Fruit fly (Drosophila melanogaster) whole organism, adult: ENCODE data around the gene beta-Man.

ENCODE experiments used
- CG11617 ChIP-seq: fragments of 200-800 bp; sonication (Bioruptor generic); optimal IDR thresholded peaks from 2 replicates; lab custom pipeline; 2017; ENCODE audit warnings: mild to moderate bottlenecking, missing biosample characterization, missing genetic modification reagents, missing genetic modification characterization
- CG12768 ChIP-seq: fragments of 200-800 bp; sonication (Bioruptor generic); optimal IDR thresholded peaks from 2 replicates; lab custom pipeline; 2017; ENCODE audit warnings: missing biosample characterization, missing genetic modification characterization, mild to moderate bottlenecking, moderate library complexity, missing genetic modification reagents
- CG14711 ChIP-seq: fragments of 200-800 bp; sonication (Bioruptor generic); optimal IDR thresholded peaks from 2 replicates; lab custom pipeline; 2018; ENCODE audit warnings: missing biosample characterization, mild to moderate bottlenecking, missing genetic modification characterization, moderate library complexity
- CG1620 ChIP-seq: fragments of 200-800 bp; sonication (Bioruptor generic); optimal IDR thresholded peaks from 2 replicates; lab custom pipeline; 2016; ENCODE audit warnings: missing biosample characterization, missing genetic modification characterization
- CG33017 ChIP-seq: fragments of 200-800 bp; sonication (Bioruptor generic); optimal IDR thresholded peaks from 2 replicates; lab custom pipeline; 2018; ENCODE audit warnings: missing biosample characterization, mild to moderate bottlenecking, missing genetic modification characterization, moderate library complexity
- CG5204 ChIP-seq: fragments of 200-800 bp; sonication (Bioruptor generic); optimal IDR thresholded peaks from 2 replicates; lab custom pipeline; 2016; ENCODE audit warnings: missing biosample characterization, missing genetic modification characterization
- CG7045 ChIP-seq: fragments of 200-800 bp; sonication (Bioruptor generic); optimal IDR thresholded peaks from 2 replicates; lab custom pipeline; 2017; ENCODE audit warnings: missing biosample characterization, mild to moderate bottlenecking, missing genetic modification characterization
- CG7101 ChIP-seq: fragments of 200-800 bp; sonication (Bioruptor generic); optimal IDR thresholded peaks from 2 replicates; lab custom pipeline; 2018; ENCODE audit warnings: missing biosample characterization, mild to moderate bottlenecking, missing genetic modification characterization, moderate library complexity
- Clk ChIP-seq: fragments of 200-800 bp; sonication (Bioruptor generic); optimal IDR thresholded peaks from 2 replicates; lab custom pipeline; 2017; ENCODE audit warnings: missing biosample characterization, missing genetic modification characterization
- Crg-1 ChIP-seq: fragments of 200-800 bp; sonication (Bioruptor generic); optimal IDR thresholded peaks from 2 replicates; lab custom pipeline; 2016; ENCODE audit warnings: missing biosample characterization, missing genetic modification characterization
- Hr96 ChIP-seq: fragments of 200-800 bp; sonication (Bioruptor generic); optimal IDR thresholded peaks from 2 replicates; lab custom pipeline; 2016; ENCODE audit warnings: missing biosample characterization, missing genetic modification characterization
- Mnt ChIP-seq: fragments of 200-800 bp; sonication (Bioruptor generic); optimal IDR thresholded peaks from 2 replicates; lab custom pipeline; 2016; ENCODE audit warnings: missing biosample characterization, mild to moderate bottlenecking, missing genetic modification characterization
- bab1 ChIP-seq: fragments of 200-800 bp; sonication (Bioruptor generic); optimal IDR thresholded peaks from 3 replicates; lab custom pipeline; 2019; ENCODE audit warnings: missing biosample characterization, mild to moderate bottlenecking, missing genetic modification characterization, moderate library complexity
- cic ChIP-seq: fragments of 200-800 bp; sonication (Bioruptor generic); optimal IDR thresholded peaks from 2 replicates; lab custom pipeline; 2017; ENCODE audit warnings: missing biosample characterization, mild to moderate bottlenecking, missing genetic modification characterization, moderate library complexity
- cnc ChIP-seq, 2 experiments: fragments of >200 bp; optimal IDR thresholded peaks; 2 replicates each; lab custom pipeline; 2017
- kay ChIP-seq: fragments of 200-800 bp; sonication (Bioruptor generic); peaks from one replicate; lab custom pipeline; 2016; ENCODE audit warnings: missing biosample characterization, missing genetic modification characterization, borderline replicate concordance
- ovo ChIP-seq: fragments of 200-800 bp; sonication (Bioruptor generic); optimal IDR thresholded peaks from 2 replicates; lab custom pipeline; 2016; ENCODE audit warnings: missing biosample characterization, missing genetic modification characterization
- pad ChIP-seq: fragments of 200-800 bp; sonication (Bioruptor generic); optimal IDR thresholded peaks from 3 replicates; lab custom pipeline; 2017; ENCODE audit warnings: missing biosample characterization, missing genetic modification characterization, mild to moderate bottlenecking, moderate library complexity, missing genetic modification reagents
- tj ChIP-seq: fragments of 200-800 bp; sonication (Bioruptor generic); optimal IDR thresholded peaks from 3 replicates; lab custom pipeline; 2017; ENCODE audit warnings: missing biosample characterization, mild to moderate bottlenecking, missing genetic modification characterization, moderate library complexity
- toe ChIP-seq: fragments of 200-800 bp; sonication (Bioruptor generic); optimal IDR thresholded peaks from 2 replicates; lab custom pipeline; 2016; ENCODE audit warnings: missing biosample characterization, missing genetic modification characterization

Gene beta-Man

dm6 chr3R:4232139-4233017 is 35.4 kb downstream of the beta-Man start, which contains the start of gene CG14641:
Gene CG14641 (minus strand): TSS chr3R:4232342.
- peak; percentile 32 for TF ChIP-seq toe (GFP tag; lab: Kevin White, UChicago)
- no peak for TF ChIP-seq CG7045
- TF ChIP-seq Mnt (GFP tag; lab: Kevin White, UChicago), result no peak
- peak; percentile 36 for TF ChIP-seq bab1 (GFP tag; lab: Kevin White, UChicago)
- TF ChIP-seq CG1620 (GFP tag; lab: Kevin White, UChicago), result no peak

DNA sequence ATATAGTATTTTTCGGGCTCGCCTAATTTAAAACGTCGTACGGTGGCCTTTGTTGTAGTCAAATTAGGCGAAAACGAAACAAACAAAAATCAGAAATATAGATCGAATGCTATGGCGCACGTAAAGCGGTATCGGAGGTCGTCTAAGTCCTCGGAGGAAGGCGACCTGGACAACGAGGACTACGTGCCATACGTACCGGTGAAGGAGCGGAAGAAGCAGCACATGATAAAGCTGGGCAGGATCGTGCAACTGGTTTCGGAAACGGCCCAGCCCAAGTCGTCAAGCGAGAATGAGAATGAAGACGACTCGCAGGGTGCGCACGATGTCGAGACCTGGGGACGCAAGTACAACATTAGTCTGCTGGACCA is 36.0 kb downstream of the beta-Man start, which contains the start of gene abs:
Gene abs, plus strand, starts transcription at position 30 of the 368 bp plus-strand sequence.
- TF ChIP-seq cnc (optimal IDR thresholded peaks at IDR 0.05; lab: Kevin White, UChicago) (no peak), CG7101 (tag; lab: Kevin White, UChicago) (no peak), kay (no peak), bab1 (GFP tag; lab: Kevin White, UChicago) (no peak), CG1620 (GFP tag; lab: Kevin White, UChicago) (no peak), Crg-1 (no peak), CG11617 (GFP tag; lab: Kevin White, UChicago) (no peak), CG33017 (tag; lab: Kevin White, UChicago) (no peak), CG12768 (GFP tag; lab: Kevin White, UChicago) (no peak)

DNA sequence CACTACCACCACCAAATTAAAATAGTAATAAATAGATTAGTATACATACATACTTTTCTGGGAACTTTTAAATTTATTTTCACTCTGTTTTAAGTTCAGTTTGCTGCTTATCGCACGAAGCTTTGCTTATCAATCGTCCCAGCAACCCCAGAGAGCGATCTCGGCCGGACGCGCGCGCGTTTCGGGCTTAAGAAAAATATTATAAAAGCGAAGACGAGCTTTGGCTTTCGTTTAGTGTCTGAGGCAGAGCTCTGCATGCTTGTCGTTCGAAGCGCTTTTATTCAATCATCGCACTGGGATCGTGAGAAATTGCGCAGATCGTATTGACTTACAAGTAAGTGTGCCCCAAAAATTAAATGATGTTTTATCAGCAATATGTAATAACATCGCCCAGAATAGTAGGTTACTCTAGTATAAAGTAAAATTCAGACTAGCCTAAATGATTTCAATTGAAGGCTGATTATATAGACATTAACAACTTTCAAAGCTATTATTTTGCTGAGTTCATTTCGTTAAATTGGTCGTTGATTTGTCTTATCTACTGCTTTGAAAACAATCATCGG is 38.1 kb downstream of the beta-Man start, which contains the start of gene Gel:
Gene Gel, plus strand, starts transcription at position 227 of the 563 bp plus-strand sequence.
- TF ChIP-seq Mnt (GFP tag; lab: Kevin White, UChicago), result peak; percentile 15
- TF ChIP-seq Clk (GFP tag; lab: Kevin White, UChicago), result no peak
- peak; percentile 53 for TF ChIP-seq cic
- no peak for TF ChIP-seq ovo (GFP tag; lab: Kevin White, UChicago)
- TF ChIP-seq Hr96 (GFP tag; lab: Kevin White, UChicago), result no peak

- TF ChIP-seq Hr96 (GFP tag; lab: Kevin White, UChicago) (no peak), Clk (GFP tag; lab: Kevin White, UChicago) (no peak), CG12768 (GFP tag; lab: Kevin White, UChicago) (peak; percentile 56), toe (GFP tag; lab: Kevin White, UChicago) (no peak), CG14711 (tag; lab: Kevin White, UChicago) (no peak), tj (GFP tag; lab: Kevin White, UChicago) (no peak), CG7101 (tag; lab: Kevin White, UChicago) (no peak), kay (no peak), CG1620 (GFP tag; lab: Kevin White, UChicago) (no peak), Mnt (GFP tag; lab: Kevin White, UChicago) (peak; percentile 18), pad (GFP tag; lab: Kevin White, UChicago) (no peak), CG33017 (tag; lab: Kevin White, UChicago) (peak; percentile 22), CG5204 (GFP tag; lab: Kevin White, UChicago) (no peak), cnc (optimal IDR thresholded peaks at IDR 0.05; lab: Kevin White, UChicago) (no peak), ovo (GFP tag; lab: Kevin White, UChicago) (no peak), CG11617 (GFP tag; lab: Kevin White, UChicago) (no peak), CG7045 (peak; percentile 10), cic (peak; percentile 58), bab1 (GFP tag; lab: Kevin White, UChicago) (no peak)
These were observed 39.5 kb downstream of the beta-Man start for dm6 chr3R:4236534-4236933.

dm6 chr3R:4241776-4242175 is 44.8 kb downstream of the beta-Man start:
- TF ChIP-seq cic (no peak), tj (GFP tag; lab: Kevin White, UChicago) (no peak), pad (GFP tag; lab: Kevin White, UChicago) (no peak), CG1620 (GFP tag; lab: Kevin White, UChicago) (no peak), Clk (GFP tag; lab: Kevin White, UChicago) (no peak), Crg-1 (no peak), ovo (GFP tag; lab: Kevin White, UChicago) (no peak), CG12768 (GFP tag; lab: Kevin White, UChicago) (no peak), CG7045 (no peak), CG14711 (tag; lab: Kevin White, UChicago) (no peak), CG5204 (GFP tag; lab: Kevin White, UChicago) (no peak), Mnt (GFP tag; lab: Kevin White, UChicago) (no peak), bab1 (GFP tag; lab: Kevin White, UChicago) (no peak), cnc (optimal IDR thresholded peaks at IDR 0.05; lab: Kevin White, UChicago) (no peak), toe (GFP tag; lab: Kevin White, UChicago) (no peak), CG33017 (tag; lab: Kevin White, UChicago) (no peak), CG11617 (GFP tag; lab: Kevin White, UChicago) (no peak)
